Worm (Caenorhabditis elegans) whole organism, midembryonic: ENCODE results near the gene clec-10.
"Not testable (repeated sequence)": the region's sequence is repeated elsewhere in the genome, so short reads cannot be mapped to it uniquely, and the experiment has no call there.

Experiments used
- T22C8.4 ChIP-seq: fragments of 200-800 bp; sonication (Bioruptor generic); IDR thresholded peaks from 2 replicates; pipeline ENCODE4 v1.3.6; 2022; ENCODE audit warnings: missing genetic modification characterization, missing compliant biosample characterization
- cog-1 ChIP-seq: sonication (generic microtip); optimal IDR thresholded peaks from 2 replicates; lab custom pipeline; 2016; ENCODE audit warnings: missing genetic modification characterization, missing compliant biosample characterization
- flt-1 ChIP-seq: fragments of 200-800 bp; sonication (Bioruptor generic); IDR thresholded peaks from 2 replicates; pipeline ENCODE4 v1.3.6; 2022; ENCODE audit warnings: missing genetic modification characterization, missing compliant biosample characterization
- klf-2 ChIP-seq: fragments of 200-800 bp; sonication (Bioruptor generic); conservative IDR thresholded peaks from 2 replicates; pipeline ENCODE4 v1.3.6; 2022; ENCODE audit warnings: missing genetic modification reagents, missing genetic modification characterization, missing compliant biosample characterization
- med-1 ChIP-seq: sonication (generic microtip); optimal IDR thresholded peaks from 2 replicates; lab custom pipeline; 2017; ENCODE audit warnings: missing genetic modification characterization, mild to moderate bottlenecking, missing compliant biosample characterization, antibody characterized with exemption, missing genetic modification reagents; ENCODE audit not compliant: insufficient read depth
- ref-1 ChIP-seq: fragments of 200-800 bp; sonication (Bioruptor generic); conservative IDR thresholded peaks from 2 replicates; pipeline ENCODE4 v1.3.6; 2022; ENCODE audit warnings: missing genetic modification reagents, missing genetic modification characterization, missing compliant biosample characterization
- tab-1 ChIP-seq: fragments of 200-800 bp; sonication (Bioruptor generic); IDR thresholded peaks from 2 replicates; pipeline ENCODE4 v1.3.6; 2022; ENCODE audit warnings: missing genetic modification characterization, missing compliant biosample characterization
- ztf-23 ChIP-seq: fragments of 200-800 bp; sonication (Bioruptor generic); IDR thresholded peaks from 2 replicates; pipeline ENCODE4 v1.3.6; 2022; ENCODE audit warnings: missing genetic modification reagents, missing genetic modification characterization, missing compliant biosample characterization
- ztf-29 ChIP-seq: fragments of 200-800 bp; sonication (Bioruptor generic); IDR thresholded peaks from 2 replicates; pipeline ENCODE4 v1.3.6; 2022; ENCODE audit warnings: missing genetic modification reagents, missing genetic modification characterization, missing compliant biosample characterization

Gene clec-10

DNA sequence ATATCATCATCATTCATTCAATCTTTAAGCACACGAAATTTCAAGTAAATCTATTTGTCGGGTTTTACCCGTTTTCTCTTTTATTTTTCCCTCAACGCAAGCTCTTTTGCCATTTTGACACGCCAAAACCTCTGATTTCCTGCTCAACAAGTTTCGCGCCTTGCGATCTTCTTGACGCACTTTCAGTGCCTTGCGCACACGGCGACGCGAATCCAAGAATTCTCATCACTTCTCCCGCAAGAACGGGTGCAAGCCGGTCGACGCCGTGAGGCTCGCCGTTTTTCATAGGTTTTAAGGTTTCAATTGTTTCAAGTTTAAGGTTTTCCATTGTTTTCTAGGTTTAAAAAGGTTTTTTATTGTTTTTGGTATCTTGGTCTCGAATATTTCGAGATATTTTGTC lies 14.3 kb downstream of the clec-10 start:
- TF ChIP-seq tab-1 (peak; percentile 57; the same call in 1 of the 2 replicates), flt-1 (GFP tag; lab: Robert Waterston, UW) (peak; percentile 78; the same call in 1 of the 2 replicates), ztf-23 (GFP tag; lab: Robert Waterston, UW) (peak; percentile 73)

ce11 chrII:418782-419181 lies 16.3 kb downstream of the clec-10 start, which contains the start of gene C24H12.6:
C24H12.6 (minus strand) TSS chrII:418882.
- TF ChIP-seq ztf-29 (GFP tag; lab: Robert Waterston, UW) (no peak), klf-2 (GFP tag; lab: Robert Waterston, UW) (no peak), med-1 (GFP tag; lab: Kevin White, UChicago) (no peak), ztf-23 (GFP tag; lab: Robert Waterston, UW) (no peak), cog-1 (tag; lab: Kevin White, UChicago) (no peak), tab-1 (no peak), ref-1 (GFP tag; lab: Robert Waterston, UW) (no peak), flt-1 (GFP tag; lab: Robert Waterston, UW) (no peak), T22C8.4 (GFP tag; lab: Robert Waterston, UW) (no peak)

- no peak for TF ChIP-seq med-1 (GFP tag; lab: Kevin White, UChicago)
- TF ChIP-seq ref-1 (GFP tag; lab: Robert Waterston, UW): no peak
- TF ChIP-seq klf-2 (GFP tag; lab: Robert Waterston, UW): no peak
- no peak for TF ChIP-seq tab-1
- no peak for TF ChIP-seq T22C8.4 (GFP tag; lab: Robert Waterston, UW)
- no peak for TF ChIP-seq flt-1 (GFP tag; lab: Robert Waterston, UW)
- TF ChIP-seq cog-1 (tag; lab: Kevin White, UChicago): no peak
- no peak for TF ChIP-seq ztf-29 (GFP tag; lab: Robert Waterston, UW)
- TF ChIP-seq ztf-23 (GFP tag; lab: Robert Waterston, UW): no peak
Observed at ce11 chrII:423086-423485, 20.6 kb downstream of the clec-10 start, which contains the start of gene C24H12.8. C24H12.8 (minus strand) TSS chrII:423186.

ce11 chrII:437279-437678 lies 34.8 kb downstream of the clec-10 start:
- TF ChIP-seq klf-2 (GFP tag; lab: Robert Waterston, UW): no peak
- no peak for TF ChIP-seq cog-1 (tag; lab: Kevin White, UChicago)
- no peak for TF ChIP-seq flt-1 (GFP tag; lab: Robert Waterston, UW)
- TF ChIP-seq tab-1: no peak
- no peak for TF ChIP-seq ztf-23 (GFP tag; lab: Robert Waterston, UW)
- TF ChIP-seq T22C8.4 (GFP tag; lab: Robert Waterston, UW): no peak
- TF ChIP-seq med-1 (GFP tag; lab: Kevin White, UChicago): no peak
- TF ChIP-seq ztf-29 (GFP tag; lab: Robert Waterston, UW): no peak
- no peak for TF ChIP-seq ref-1 (GFP tag; lab: Robert Waterston, UW)

DNA sequence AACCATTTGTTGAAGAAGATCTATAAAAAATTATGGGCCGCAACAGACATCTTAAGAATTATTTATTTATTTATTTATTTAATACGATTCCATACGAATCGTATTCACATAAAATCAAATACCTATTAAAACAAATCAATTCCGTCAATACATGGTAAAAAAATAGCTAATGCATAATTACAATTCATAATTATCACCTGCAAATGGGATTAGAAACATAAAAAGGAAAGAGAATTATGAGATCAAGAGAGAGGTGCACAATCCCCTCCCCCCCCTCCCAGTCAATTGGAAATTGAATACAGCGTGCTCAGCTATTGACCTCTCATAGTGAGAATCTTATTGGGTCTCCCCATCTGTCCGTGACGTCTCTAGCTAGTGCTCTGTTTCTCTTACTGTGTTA lies 38.6 kb downstream of the clec-10 start, which contains the start of gene C24H12.1:
Gene C24H12.1, plus strand, starts transcription at position 301 of the 400 bp plus-strand sequence.
- TF ChIP-seq flt-1 (GFP tag; lab: Robert Waterston, UW); klf-2 (GFP tag; lab: Robert Waterston, UW); med-1 (GFP tag; lab: Kevin White, UChicago): not testable (repeated sequence)

ce11 chrII:452159-452558 lies 49.7 kb downstream of the clec-10 start:
- TF ChIP-seq flt-1 (GFP tag; lab: Robert Waterston, UW): 0 out of 2 replicates have a peak, but pooled peaks have one; percentile 33
